Worm (Caenorhabditis elegans) whole organism, L4/young adult: Measurements from ENCODE around the gene Y73F4A.3.

Source experiments
- W03F9.2 ChIP-seq: fragments of 150-350 bp; optimal IDR thresholded peaks from 2 replicates; lab custom pipeline; 2014; ENCODE audit warnings: missing biosample characterization, missing genetic modification characterization
- dao-5 ChIP-seq: sonication (generic microtip); optimal IDR thresholded peaks from 2 replicates; lab custom pipeline; 2016; ENCODE audit warnings: missing genotype, missing genetic modification characterization, moderate library complexity, missing compliant biosample characterization

ce11 chrIV:9037063-9037462 lies 3.2 kb downstream of the Y73F4A.3 start, which contains the start of gene C53D6.7:
- TF ChIP-seq dao-5 (tag; lab: Kevin White, UChicago) (no peak), W03F9.2 (no peak)
